Fruit fly (Drosophila melanogaster): Measurements from ENCODE around the gene CG4374.

DNA sequence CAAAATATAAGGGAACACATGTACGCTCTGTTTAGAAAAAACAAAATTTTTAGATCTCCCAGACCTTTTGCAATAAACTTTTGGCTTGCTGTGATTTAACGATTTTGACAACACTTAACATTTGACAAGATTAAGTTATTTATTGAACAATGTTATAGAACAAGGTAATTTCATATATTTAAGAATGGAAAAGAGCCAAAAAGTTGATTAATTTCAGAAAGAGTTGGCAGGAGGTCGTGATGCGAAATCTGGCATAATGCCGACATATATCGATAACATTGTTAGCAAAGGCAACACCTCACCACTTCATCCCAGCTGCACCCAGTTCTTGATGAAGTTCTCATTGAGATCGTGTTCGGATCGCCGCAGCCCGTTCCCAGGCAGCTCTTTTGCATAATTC, 35.3 kb upstream of the CG4374 start, which contains the start of gene CG34289:
- TF ChIP-seq Rel (GFP tag; optimal IDR thresholded peaks at IDR 0.05) = no peak
- TF ChIP-seq Rel (tag; optimal IDR thresholded peaks at IDR 0.05) = no peak
- no peak for TF ChIP-seq CG9705 (GFP tag; optimal IDR thresholded peaks at IDR 0.05)
- no peak for TF ChIP-seq usp (GFP tag; optimal IDR thresholded peaks at IDR 0.05)
- TF ChIP-seq GATAd (GFP tag; optimal IDR thresholded peaks at IDR 0.05) = no peak

Measured in whole organism, wandering third instar larva.